ENCODE assay signal across 3 fruit fly cellular contexts in the genomic region with DNA sequence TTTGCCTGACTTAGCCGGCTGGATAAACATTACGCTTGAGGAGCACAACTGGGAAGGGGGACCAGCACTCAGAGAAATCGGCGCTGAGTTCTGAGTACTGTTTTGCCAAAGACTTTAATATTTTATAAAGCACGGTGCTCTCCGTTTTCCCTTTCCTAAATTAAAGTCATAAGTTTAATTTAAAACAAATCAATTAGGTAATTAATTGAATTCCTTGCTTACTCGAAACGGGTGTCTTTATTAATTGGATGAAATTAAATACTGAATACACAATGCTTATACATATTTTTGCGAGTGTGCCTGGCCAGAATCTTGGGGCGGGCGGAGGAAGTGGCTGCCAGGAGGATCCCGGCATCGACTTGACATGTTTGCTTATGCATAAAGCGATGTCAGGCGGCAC.
TF ChIP-seq lines count a peak whose summit lies in the region.

No protein-coding gene starts in this region.

TF ChIP-seq in whole organism, prepupa, 60 proteins besides CTCF, POLR2A, EP300 and RAD21:
- TF ChIP-seq Lpt (GFP tag; optimal IDR thresholded peaks at IDR 0.05; lab: Kevin White, UChicago) = no peak
- peak; percentile 19 for TF ChIP-seq CG10631 (GFP tag; optimal IDR thresholded peaks at IDR 0.05; lab: Kevin White, UChicago)
- TF ChIP-seq CG7368 (GFP tag; optimal IDR thresholded peaks at IDR 0.05; lab: Kevin White, UChicago) = peak; percentile 3
- peak; percentile 25 for TF ChIP-seq acj6 (GFP tag; optimal IDR thresholded peaks at IDR 0.05; lab: Kevin White, UChicago)
- peak; percentile 41 for TF ChIP-seq Eip75B (GFP tag; optimal IDR thresholded peaks at IDR 0.05; lab: Kevin White, UChicago)
- TF ChIP-seq ss (GFP tag; optimal IDR thresholded peaks at IDR 0.05; lab: Kevin White, UChicago) = peak in 1 of 2 experiments; percentile 36
- peak; percentile 68 for TF ChIP-seq Eip78C (GFP tag; lab: Kevin White, UChicago)
- peak; percentile 49 for TF ChIP-seq topi (GFP tag; optimal IDR thresholded peaks at IDR 0.05; lab: Kevin White, UChicago)
- no peak for TF ChIP-seq achi (GFP tag; optimal IDR thresholded peaks at IDR 0.05; lab: Kevin White, UChicago)
- peak; percentile 5 for TF ChIP-seq pdm3 (GFP tag; optimal IDR thresholded peaks at IDR 0.05; lab: Kevin White, UChicago)
- no peak for TF ChIP-seq vri (GFP tag; optimal IDR thresholded peaks at IDR 0.05; lab: Kevin White, UChicago)
- peak; percentile 49 for TF ChIP-seq CG3032 (tag; optimal IDR thresholded peaks at IDR 0.05; lab: Kevin White, UChicago)
- TF ChIP-seq CG10669 (GFP tag; optimal IDR thresholded peaks at IDR 0.05; lab: Kevin White, UChicago) = peak; percentile 38
- no peak for TF ChIP-seq Hr39 (GFP tag; optimal IDR thresholded peaks at IDR 0.05; lab: Kevin White, UChicago)
- TF ChIP-seq CG31627 (GFP tag; optimal IDR thresholded peaks at IDR 0.05; lab: Kevin White, UChicago) = peak; percentile 33
- peak; percentile 52 for TF ChIP-seq Ets96B (tag; optimal IDR thresholded peaks at IDR 0.05; lab: Kevin White, UChicago)
- peak; percentile 61 for TF ChIP-seq Met (GFP tag; optimal IDR thresholded peaks at IDR 0.05; lab: Kevin White, UChicago)
- no peak for TF ChIP-seq CG8632 (GFP tag; optimal IDR thresholded peaks at IDR 0.05; lab: Kevin White, UChicago)
- no peak for TF ChIP-seq CG6163 (GFP tag; IDR thresholded peaks at IDR 0.05; lab: Robert Waterston, UW)
- no peak for TF ChIP-seq CG9139 (GFP tag; optimal IDR thresholded peaks at IDR 0.05; lab: Kevin White, UChicago)
- TF ChIP-seq OdsH (GFP tag; optimal IDR thresholded peaks at IDR 0.05; lab: Kevin White, UChicago) = peak; percentile 11
- peak; percentile 52 for TF ChIP-seq cyc (GFP tag; optimal IDR thresholded peaks at IDR 0.05; lab: Kevin White, UChicago)
- TF ChIP-seq CG3919 (GFP tag; optimal IDR thresholded peaks at IDR 0.05; lab: Kevin White, UChicago) = peak; percentile 21
- peak; percentile 22 for TF ChIP-seq spab (GFP tag; optimal IDR thresholded peaks at IDR 0.05; lab: Kevin White, UChicago)
- TF ChIP-seq CG6808 (GFP tag; optimal IDR thresholded peaks at IDR 0.05; lab: Kevin White, UChicago) = peak; percentile 30

TF ChIP-seq in whole organism, pupa, 21 proteins besides CTCF, POLR2A, EP300 and RAD21:
- TF ChIP-seq Snoo (tag; optimal IDR thresholded peaks at IDR 0.05; lab: Kevin White, UChicago) (no peak), CG14655 (GFP tag; optimal IDR thresholded peaks at IDR 0.05; lab: Kevin White, UChicago) (peak; percentile 46), CG8159 (tag; optimal IDR thresholded peaks at IDR 0.05; lab: Kevin White, UChicago) (peak; percentile 61), CG9948 (tag; optimal IDR thresholded peaks at IDR 0.05; lab: Kevin White, UChicago) (peak; percentile 20), Pif1B (GFP tag; optimal IDR thresholded peaks at IDR 0.05; lab: Kevin White, UChicago) (no peak), CG8301 (tag; optimal IDR thresholded peaks at IDR 0.05; lab: Kevin White, UChicago) (peak; percentile 10), CG17806 (tag; optimal IDR thresholded peaks at IDR 0.05; lab: Kevin White, UChicago) (peak; percentile 49), Pif1A (GFP tag; optimal IDR thresholded peaks at IDR 0.05; lab: Kevin White, UChicago) (peak; percentile 5), CG15710 (tag; optimal IDR thresholded peaks at IDR 0.05; lab: Kevin White, UChicago) (peak; percentile 24)

TF ChIP-seq in whole organism, wandering third instar larva, 38 proteins besides CTCF, POLR2A, EP300 and RAD21:
- TF ChIP-seq ey (GFP tag; optimal IDR thresholded peaks at IDR 0.05; lab: Kevin White, UChicago) (peak; percentile 16), tai (GFP tag; optimal IDR thresholded peaks at IDR 0.05; lab: Kevin White, UChicago) (no peak), Hr78 (GFP tag; optimal IDR thresholded peaks at IDR 0.05; lab: Kevin White, UChicago) (no peak), CG9705 (GFP tag; optimal IDR thresholded peaks at IDR 0.05; lab: Kevin White, UChicago) (no peak), dmrt93B (GFP tag; optimal IDR thresholded peaks at IDR 0.05; lab: Kevin White, UChicago) (no peak), h (GFP tag; optimal IDR thresholded peaks at IDR 0.05; lab: Kevin White, UChicago) (peak; percentile 55), Myc (optimal IDR thresholded peaks at IDR 0.05; lab: Kevin White, UChicago) (no peak), Sp1 (GFP tag; optimal IDR thresholded peaks at IDR 0.05; lab: Kevin White, UChicago) (no peak), brk (GFP tag; optimal IDR thresholded peaks at IDR 0.05; lab: Kevin White, UChicago) (no peak), GATAd (GFP tag; optimal IDR thresholded peaks at IDR 0.05; lab: Kevin White, UChicago) (no peak), fru (GFP tag; optimal IDR thresholded peaks at IDR 0.05; lab: Kevin White, UChicago) (peak; percentile 61), lola (GFP tag; optimal IDR thresholded peaks at IDR 0.05; lab: Kevin White, UChicago) (no peak), usp (GFP tag; optimal IDR thresholded peaks at IDR 0.05; lab: Kevin White, UChicago) (no peak), Jra (GFP tag; optimal IDR thresholded peaks at IDR 0.05; lab: Kevin White, UChicago) (no peak), sage (GFP tag; optimal IDR thresholded peaks at IDR 0.05; lab: Kevin White, UChicago) (no peak), dsf (GFP tag; optimal IDR thresholded peaks at IDR 0.05; lab: Kevin White, UChicago; ENCODE audit: borderline replicate concordance) (no peak), CG32264 (GFP tag; optimal IDR thresholded peaks at IDR 0.05; lab: Kevin White, UChicago) (no peak), dl (GFP tag; optimal IDR thresholded peaks at IDR 0.05; lab: Kevin White, UChicago; ENCODE audit: insufficient read depth in 1 of 2, partially characterized antibody in 2 of 2) (no peak), Dfd (GFP tag; optimal IDR thresholded peaks at IDR 0.05; lab: Kevin White, UChicago) (no peak), woc (GFP tag; optimal IDR thresholded peaks at IDR 0.05; lab: Kevin White, UChicago) (peak; percentile 14), sv (GFP tag; optimal IDR thresholded peaks at IDR 0.05; lab: Kevin White, UChicago) (no peak), rgr (GFP tag; optimal IDR thresholded peaks at IDR 0.05; lab: Kevin White, UChicago) (no peak), HLH106 (tag; optimal IDR thresholded peaks at IDR 0.05; lab: Kevin White, UChicago) (peak; percentile 46), Hr83 (GFP tag; optimal IDR thresholded peaks at IDR 0.05; lab: Kevin White, UChicago; ENCODE audit: poor library complexity, severe bottlenecking) (no peak), Vsx2 (GFP tag; optimal IDR thresholded peaks at IDR 0.05; lab: Kevin White, UChicago; ENCODE audit: partially characterized antibody) (no peak), Abd-B (GFP tag; optimal IDR thresholded peaks at IDR 0.05; lab: Kevin White, UChicago) (no peak), br (GFP tag; optimal IDR thresholded peaks at IDR 0.05; lab: Kevin White, UChicago) (no peak), pan (optimal IDR thresholded peaks at IDR 0.05; lab: Kevin White, UChicago) (no peak), psq (GFP tag; optimal IDR thresholded peaks at IDR 0.05; lab: Kevin White, UChicago) (no peak), N (GFP tag; optimal IDR thresholded peaks at IDR 0.05; lab: Kevin White, UChicago) (no peak), Mio (GFP tag; optimal IDR thresholded peaks at IDR 0.05; lab: Kevin White, UChicago) (no peak), OdsH (GFP tag; optimal IDR thresholded peaks at IDR 0.05; lab: Kevin White, UChicago) (no peak), Rel (GFP tag; optimal IDR thresholded peaks at IDR 0.05; lab: Kevin White, UChicago) (no peak), Rel (tag; optimal IDR thresholded peaks at IDR 0.05; lab: Kevin White, UChicago) (no peak), Hnf4 (GFP tag; optimal IDR thresholded peaks at IDR 0.05; lab: Kevin White, UChicago) (no peak), jim (GFP tag; optimal IDR thresholded peaks at IDR 0.05; lab: Kevin White, UChicago) (no peak), CrebA (GFP tag; optimal IDR thresholded peaks at IDR 0.05; lab: Kevin White, UChicago; ENCODE audit: borderline replicate concordance) (no peak), Dif (GFP tag; optimal IDR thresholded peaks at IDR 0.05; lab: Kevin White, UChicago; ENCODE audit: partially characterized antibody) (no peak), foxo (GFP tag; optimal IDR thresholded peaks at IDR 0.05; lab: Kevin White, UChicago) (peak in 1 of 2 experiments; percentile 48)
